Worm (Caenorhabditis elegans) whole organism, L3 larva: Measurements from ENCODE around the gene C27A7.8.

Experiments
- aly-2 ChIP-seq: fragments of 150-350 bp; optimal IDR thresholded peaks from 2 replicates; lab custom pipeline; 2014; ENCODE audit warnings: missing biosample characterization, missing genetic modification characterization
- ama-1 ChIP-seq: fragments of 150-350 bp; optimal IDR thresholded peaks from 2 replicates; lab custom pipeline; 2018
- ceh-16 ChIP-seq: sonication (generic microtip); optimal IDR thresholded peaks from 2 replicates; lab custom pipeline; 2017; ENCODE audit warnings: missing biosample characterization, missing genetic modification characterization
- ceh-28 ChIP-seq: fragments of 150-350 bp; optimal IDR thresholded peaks from 2 replicates; lab custom pipeline; 2014; ENCODE audit warnings: missing biosample characterization, missing genetic modification reagents, missing genetic modification characterization
- ceh-82 ChIP-seq: fragments of 150-350 bp; optimal IDR thresholded peaks from 2 replicates; lab custom pipeline; 2014; ENCODE audit warnings: missing biosample characterization, missing genetic modification characterization
- ceh-9 ChIP-seq: sonication (generic microtip); optimal IDR thresholded peaks from 2 replicates; lab custom pipeline; 2018; ENCODE audit warnings: missing biosample characterization, missing genetic modification characterization
- daf-12 ChIP-seq: fragments of 150-350 bp; optimal IDR thresholded peaks from 2 replicates; lab custom pipeline; 2014; ENCODE audit warnings: missing biosample characterization, missing genetic modification reagents, missing genetic modification characterization
- egl-27 ChIP-seq: sonication (generic microtip); optimal IDR thresholded peaks from 4 replicates; lab custom pipeline; 2017; ENCODE audit warnings: missing biosample characterization, missing genetic modification reagents, missing genetic modification characterization
- egl-5 ChIP-seq: fragments of 150-350 bp; optimal IDR thresholded peaks from 2 replicates; lab custom pipeline; 2017; ENCODE audit warnings: missing biosample characterization, missing genetic modification reagents, missing genetic modification characterization, inconsistent platforms
- elt-1 ChIP-seq: fragments of 150-350 bp; optimal IDR thresholded peaks from 2 replicates; lab custom pipeline; 2014; ENCODE audit warnings: missing biosample characterization, missing genetic modification characterization
- elt-2 ChIP-seq: sonication (generic microtip); optimal IDR thresholded peaks from 2 replicates; lab custom pipeline; 2016; ENCODE audit warnings: missing genetic modification reagents, mild to moderate bottlenecking, missing genetic modification characterization, missing compliant biosample characterization
- elt-3 ChIP-seq, 3 experiments: fragments of 150-350 bp in 1 of 3; sonication (generic microtip) in 2 of 3; optimal IDR thresholded peaks; 2 replicates in 2 of 3; 4 replicates in 1 of 3; lab custom pipeline; 2014 to 2017; ENCODE audit warnings: missing biosample characterization in 3 of 3, missing genetic modification characterization in 3 of 3
- eor-1 ChIP-seq, 2 experiments: fragments of 150-350 bp; optimal IDR thresholded peaks; 2 replicates each; lab custom pipeline; 2014 to 2018; ENCODE audit warnings: missing biosample characterization in 2 of 2, missing genetic modification characterization in 2 of 2
- fkh-10 ChIP-seq: sonication (generic microtip); optimal IDR thresholded peaks from 2 replicates; lab custom pipeline; 2017; ENCODE audit warnings: missing biosample characterization, missing genetic modification reagents, missing genetic modification characterization
- fos-1 ChIP-seq: fragments of 150-350 bp; optimal IDR thresholded peaks from 2 replicates; lab custom pipeline; 2014; ENCODE audit warnings: missing biosample characterization, missing genetic modification characterization
- hmg-11 ChIP-seq: sonication (generic microtip); optimal IDR thresholded peaks from 2 replicates; lab custom pipeline; 2016; ENCODE audit warnings: missing genetic modification characterization, missing compliant biosample characterization
- jun-1 ChIP-seq: fragments of 150-350 bp; optimal IDR thresholded peaks from 2 replicates; lab custom pipeline; 2014; ENCODE audit warnings: missing biosample characterization, missing genetic modification reagents, missing genetic modification characterization
- lin-39 ChIP-seq: fragments of 150-350 bp; optimal IDR thresholded peaks from 2 replicates; lab custom pipeline; 2018; ENCODE audit warnings: missing biosample characterization, missing genetic modification reagents, missing genetic modification characterization
- lsy-12 ChIP-seq: sonication (generic microtip); optimal IDR thresholded peaks from 2 replicates; lab custom pipeline; 2016; ENCODE audit warnings: mild to moderate bottlenecking, missing genetic modification characterization, missing compliant biosample characterization
- nfya-1 ChIP-seq: sonication (generic microtip); optimal IDR thresholded peaks from 2 replicates; lab custom pipeline; 2017; ENCODE audit warnings: missing genetic modification characterization, mild to moderate bottlenecking, missing compliant biosample characterization, antibody characterized with exemption, moderate library complexity; ENCODE audit not compliant: insufficient read depth
- nhr-11 ChIP-seq: fragments of 150-350 bp; optimal IDR thresholded peaks from 2 replicates; lab custom pipeline; 2014; ENCODE audit warnings: missing biosample characterization, missing genetic modification characterization
- nhr-23 ChIP-seq: fragments of 150-350 bp; optimal IDR thresholded peaks from 2 replicates; lab custom pipeline; 2014; ENCODE audit warnings: missing biosample characterization, missing genetic modification reagents, missing genetic modification characterization
- nhr-237 ChIP-seq: fragments of 150-350 bp; optimal IDR thresholded peaks from 2 replicates; lab custom pipeline; 2014; ENCODE audit warnings: missing biosample characterization, missing genetic modification characterization
- nhr-25 ChIP-seq: sonication (generic microtip); optimal IDR thresholded peaks from 2 replicates; lab custom pipeline; 2017; ENCODE audit warnings: missing biosample characterization, missing genetic modification characterization
- nhr-28 ChIP-seq: fragments of 150-350 bp; optimal IDR thresholded peaks from 2 replicates; lab custom pipeline; 2014; ENCODE audit warnings: missing biosample characterization, missing genetic modification characterization
- nhr-43 ChIP-seq: sonication (generic microtip); optimal IDR thresholded peaks from 2 replicates; lab custom pipeline; 2016; ENCODE audit warnings: mild to moderate bottlenecking, missing genetic modification characterization, missing compliant biosample characterization; ENCODE audit not compliant: poor library complexity, severe bottlenecking
- nhr-67 ChIP-seq: fragments of 150-350 bp; optimal IDR thresholded peaks from 2 replicates; lab custom pipeline; 2014; ENCODE audit warnings: missing biosample characterization, missing genetic modification characterization
- nhr-76 ChIP-seq: fragments of 150-350 bp; sonication (generic microtip); optimal IDR thresholded peaks from 5 replicates; lab custom pipeline; 2014; ENCODE audit warnings: missing biosample characterization, missing genetic modification characterization
- pha-4 ChIP-seq: fragments of 150-350 bp; optimal IDR thresholded peaks from 2 replicates; lab custom pipeline; 2014; ENCODE audit warnings: missing biosample characterization, missing genetic modification reagents, missing genetic modification characterization
- pqm-1 ChIP-seq: fragments of 150-350 bp; optimal IDR thresholded peaks from 2 replicates; lab custom pipeline; 2017; ENCODE audit warnings: missing biosample characterization, missing genetic modification characterization, inconsistent platforms
- sea-2 ChIP-seq: fragments of 150-350 bp; sonication (generic microtip); optimal IDR thresholded peaks from 4 replicates; lab custom pipeline; 2014; ENCODE audit warnings: missing biosample characterization, missing genetic modification reagents, missing genetic modification characterization
- skn-1 ChIP-seq: fragments of 150-350 bp; optimal IDR thresholded peaks from 2 replicates; lab custom pipeline; 2014; ENCODE audit warnings: missing biosample characterization, missing genetic modification characterization
- tbx-2 ChIP-seq: sonication (generic microtip); optimal IDR thresholded peaks from 2 replicates; lab custom pipeline; 2016; ENCODE audit warnings: mild to moderate bottlenecking, missing genetic modification characterization, missing compliant biosample characterization
- unc-62 ChIP-seq: fragments of 150-350 bp; sonication (generic microtip); optimal IDR thresholded peaks from 4 replicates; lab custom pipeline; 2014; ENCODE audit warnings: missing biosample characterization, missing genetic modification reagents, missing genetic modification characterization
- zag-1 ChIP-seq: fragments of 150-350 bp; optimal IDR thresholded peaks from 2 replicates; lab custom pipeline; 2014; ENCODE audit warnings: missing biosample characterization, missing genetic modification characterization
- ztf-11 ChIP-seq: fragments of 150-350 bp; optimal IDR thresholded peaks from 2 replicates; lab custom pipeline; 2014; ENCODE audit warnings: missing biosample characterization, missing genetic modification characterization
- ztf-4 ChIP-seq: fragments of 150-350 bp; optimal IDR thresholded peaks from 2 replicates; lab custom pipeline; 2014; ENCODE audit warnings: missing biosample characterization, missing genetic modification characterization

The C27A7.8 gene

DNA sequence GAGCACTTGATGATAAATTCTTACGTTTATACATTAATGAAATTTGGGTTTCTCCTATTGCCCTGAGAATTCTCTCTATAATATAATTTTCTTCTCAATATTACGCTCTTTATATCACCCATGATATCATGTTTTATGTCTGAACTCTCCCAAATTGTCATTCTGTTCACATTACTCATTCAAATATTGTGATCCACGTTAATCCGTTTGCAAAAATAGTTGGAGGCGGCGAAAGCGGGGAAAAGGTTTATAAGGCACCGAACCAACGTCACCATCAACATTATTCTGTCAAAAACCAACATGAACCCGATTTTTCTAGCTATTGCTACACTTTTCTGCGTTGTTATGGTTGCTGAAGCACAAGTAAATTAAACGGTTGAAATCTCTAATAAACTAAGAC, at the start of gene C27A7.8:
Gene C27A7.8, plus strand, starts transcription at position 301 of the 400 bp plus-strand sequence.
- no peak for TF ChIP-seq ztf-11 (tag; lab: Kevin White, UChicago)
- TF ChIP-seq lin-39 (tag; lab: Kevin White, UChicago), result no peak
- no peak for TF ChIP-seq nhr-43 (tag; lab: Kevin White, UChicago)
- TF ChIP-seq nhr-76 (tag; lab: Kevin White, UChicago), result no peak
- TF ChIP-seq tbx-2 (tag; lab: Kevin White, UChicago), result no peak
- TF ChIP-seq nhr-28 (tag; lab: Kevin White, UChicago), result no peak
- TF ChIP-seq nfya-1, result no peak
- TF ChIP-seq elt-2, result no peak
- TF ChIP-seq aly-2 (tag; lab: Kevin White, UChicago), result no peak
- TF ChIP-seq daf-12 (tag; lab: Kevin White, UChicago), result no peak
- TF ChIP-seq ama-1, result no peak
- no peak for TF ChIP-seq fos-1 (tag; lab: Kevin White, UChicago)
- TF ChIP-seq egl-27 (tag; lab: Kevin White, UChicago), result no peak

DNA sequence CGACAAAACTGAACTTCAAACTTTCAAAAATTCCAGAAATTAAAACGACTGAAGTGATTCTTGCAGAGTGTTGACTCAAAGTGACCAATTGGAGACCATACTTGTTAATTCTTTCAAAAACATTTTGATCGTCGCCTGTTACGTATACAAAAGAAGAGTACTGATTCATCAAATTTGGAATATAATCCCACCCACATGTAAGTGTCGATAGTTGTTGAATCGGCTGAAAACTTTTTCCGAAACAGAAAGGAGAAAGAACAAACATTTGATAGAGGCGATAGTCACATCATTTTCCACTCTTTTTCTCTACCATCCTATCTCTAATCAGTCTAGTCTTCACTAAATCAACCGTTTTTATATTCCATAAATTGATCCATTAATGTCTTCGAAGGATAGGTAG, 49.0 kb upstream of the C27A7.8 start, which contains the start of gene nhr-153:
Gene nhr-153, plus strand, starts transcription at position 301 of the 400 bp plus-strand sequence.
- no peak for TF ChIP-seq elt-1 (tag; lab: Kevin White, UChicago)
- TF ChIP-seq pqm-1, result peak; percentile 34
- TF ChIP-seq elt-2, result peak; percentile 17
- no peak for TF ChIP-seq unc-62 (GFP tag; lab: Kevin White, UChicago)
- TF ChIP-seq lsy-12 (tag; lab: Kevin White, UChicago), result no peak
- TF ChIP-seq ceh-9 (tag; lab: Kevin White, UChicago), result no peak
- TF ChIP-seq nhr-11 (tag; lab: Kevin White, UChicago), result no peak
- TF ChIP-seq ztf-4 (tag; lab: Kevin White, UChicago), result no peak
- TF ChIP-seq, all 47 proteins: peak for 2

DNA sequence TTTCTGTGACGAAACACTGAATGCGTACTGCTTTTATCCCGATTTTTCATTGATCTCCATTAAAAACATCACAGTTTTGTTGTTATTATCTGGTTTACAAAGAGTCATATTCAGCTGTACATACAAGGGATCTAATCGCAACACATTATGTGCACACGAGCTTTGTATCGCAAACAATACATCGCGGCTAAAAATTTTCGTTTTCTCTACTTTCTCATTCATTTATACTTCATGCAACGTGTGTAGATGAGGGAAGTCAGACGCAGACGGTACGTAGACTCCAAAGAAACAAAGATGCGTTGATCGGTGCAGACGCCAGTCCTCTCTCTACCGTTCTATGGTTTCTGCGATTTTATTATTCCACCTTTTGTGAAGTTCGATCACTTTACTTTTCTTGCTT, 46.1 kb upstream of the C27A7.8 start, which contains the start of gene nhr-136:
Gene nhr-136, plus strand, starts transcription at position 301 of the 400 bp plus-strand sequence.
- TF ChIP-seq nhr-25 (tag; lab: Kevin White, UChicago) (no peak), elt-3 (tag; optimal IDR thresholded peaks at IDR 0.05; lab: Kevin White, UChicago) (no peak), daf-12 (tag; lab: Kevin White, UChicago) (no peak), jun-1 (tag; lab: Kevin White, UChicago) (no peak), lin-39 (tag; lab: Kevin White, UChicago) (no peak), ceh-28 (no peak), nhr-23 (tag; lab: Kevin White, UChicago) (no peak), zag-1 (tag; lab: Kevin White, UChicago) (no peak), elt-2 (no peak), ceh-16 (no peak), nhr-237 (tag; lab: Kevin White, UChicago) (no peak), tbx-2 (tag; lab: Kevin White, UChicago) (no peak), ceh-82 (tag; lab: Kevin White, UChicago) (no peak), sea-2 (GFP tag; lab: Kevin White, UChicago) (no peak), pha-4 (tag; lab: Kevin White, UChicago) (no peak), nhr-43 (tag; lab: Kevin White, UChicago) (no peak), lsy-12 (tag; lab: Kevin White, UChicago) (no peak), nhr-67 (no peak)
- TF ChIP-seq, all 47 proteins: peak for 0

DNA sequence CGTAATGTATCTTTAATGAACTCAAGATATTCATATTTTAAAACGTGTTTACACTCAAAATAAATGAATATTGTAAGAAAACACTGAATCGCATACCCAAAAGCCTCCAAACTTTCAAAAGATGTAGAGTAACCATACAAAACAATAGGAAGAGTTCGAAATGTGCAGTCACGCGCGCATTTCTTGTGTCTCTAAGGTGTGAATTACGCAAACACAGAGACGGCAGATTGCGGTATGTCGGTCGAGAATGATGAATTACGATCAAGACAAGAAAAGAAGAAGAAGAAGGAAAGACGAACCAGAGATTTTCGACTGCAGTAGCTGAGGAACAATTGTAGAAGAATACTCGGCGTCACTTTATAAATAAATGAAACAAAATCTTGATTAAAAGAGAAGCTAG, 41.5 kb upstream of the C27A7.8 start, which contains the start of gene lhpp-1:
Gene lhpp-1, minus strand, starts transcription at position 354 of the 400 bp plus-strand sequence.
- no peak for TF ChIP-seq fkh-10
- peak; percentile 49 for TF ChIP-seq nhr-23 (tag; lab: Kevin White, UChicago)
- no peak for TF ChIP-seq hmg-11 (tag; lab: Kevin White, UChicago)
- no peak for TF ChIP-seq skn-1 (tag; lab: Kevin White, UChicago)
- TF ChIP-seq nfya-1, result no peak
- no peak for TF ChIP-seq lsy-12 (tag; lab: Kevin White, UChicago)
- TF ChIP-seq pha-4 (tag; lab: Kevin White, UChicago), result peak; percentile 53
- no peak for TF ChIP-seq unc-62 (GFP tag; lab: Kevin White, UChicago)
- no peak for TF ChIP-seq eor-1 (tag; optimal IDR thresholded peaks at IDR 0.05; lab: Kevin White, UChicago)
- TF ChIP-seq nhr-25 (tag; lab: Kevin White, UChicago), result peak; percentile 2
- no peak for TF ChIP-seq egl-5 (tag; lab: Kevin White, UChicago)
